Worm (Caenorhabditis elegans): ENCODE data around the gene unc-25.
A peak's percentile ranks its signal among the peaks of the same experiment; 100 is the strongest.

The unc-25 gene

ce11 chrIII:12904987-12905541 lies 37.4 kb upstream of the unc-25 start, which contains the start of gene cox-5A (continued):
- TF ChIP-seq atf-7 (tag; optimal IDR thresholded peaks at IDR 0.05) (peak; percentile 97), Y95B8A.8 (GFP tag; IDR thresholded peaks at IDR 0.05) (peak; percentile 98), Y79H2A.3 (GFP tag; conservative IDR thresholded peaks at IDR 0.05) (peak; percentile 88), tbx-9 (tag; optimal IDR thresholded peaks at IDR 0.05; ENCODE audit: borderline replicate concordance) (no peak), F57A8.1 (GFP tag; optimal IDR thresholded peaks at IDR 0.05) (no peak), nhr-90 (tag; optimal IDR thresholded peaks at IDR 0.05) (peak; percentile 79), T07F8.4 (tag; optimal IDR thresholded peaks at IDR 0.05) (peak; percentile 62), snpc-1.1 (tag; optimal IDR thresholded peaks at IDR 0.05; ENCODE audit: insufficient read depth) (peak; percentile 90), nfya-1 (tag; optimal IDR thresholded peaks at IDR 0.05; ENCODE audit: borderline replicate concordance, insufficient read depth) (no peak), xnd-1 (tag; optimal IDR thresholded peaks at IDR 0.05) (peak; percentile 75), F33H1.4 (GFP tag; IDR thresholded peaks at IDR 0.05) (peak; percentile 87), ekl-4 (GFP tag; IDR thresholded peaks at IDR 0.05) (peak; percentile 99), egrh-3 (GFP tag; IDR thresholded peaks at IDR 0.05) (peak; percentile 66; the same call in 1 of the 2 replicates), snpc-3.4 (tag; optimal IDR thresholded peaks at IDR 0.05) (peak; percentile 98), cebp-2 (GFP tag; IDR thresholded peaks at IDR 0.05) (0 out of 2 replicates have a peak, but pooled peaks have one; percentile 50), pbrm-1 (GFP tag; IDR thresholded peaks at IDR 0.05) (peak; percentile 99), B0336.3 (GFP tag; IDR thresholded peaks at IDR 0.05) (peak; percentile 99), hmg-1.2 (GFP tag; IDR thresholded peaks at IDR 0.05) (peak; percentile 92), chd-7 (tag; optimal IDR thresholded peaks at IDR 0.05) (peak; percentile 98), bed-2 (GFP tag; IDR thresholded peaks at IDR 0.05) (peak; percentile 79), unc-130 (GFP tag; optimal IDR thresholded peaks at IDR 0.05) (peak; percentile 87), hlh-26 (GFP tag; conservative IDR thresholded peaks at IDR 0.05) (no peak), nhr-120 (GFP tag; IDR thresholded peaks at IDR 0.05) (0 out of 2 replicates have a peak, but pooled peaks have one; percentile 61), mes-4 (tag; optimal IDR thresholded peaks at IDR 0.05) (peak; percentile 20), snpc-1.3 (tag; optimal IDR thresholded peaks at IDR 0.05; ENCODE audit: insufficient read depth) (peak; percentile 97), Y56A3A.18 (GFP tag; IDR thresholded peaks at IDR 0.05) (peak; percentile 94), K12H6.12 (tag; optimal IDR thresholded peaks at IDR 0.05) (peak; percentile 98), zim-3 (tag; optimal IDR thresholded peaks at IDR 0.05) (peak; percentile 81), F49E8.2 (tag; optimal IDR thresholded peaks at IDR 0.05; ENCODE audit: insufficient read depth) (peak; percentile 93), rpc-1 (optimal IDR thresholded peaks at IDR 0.05) (peak; percentile 38), rpc-1 (tag; optimal IDR thresholded peaks at IDR 0.05) (no peak), repo-1 (tag; optimal IDR thresholded peaks at IDR 0.05) (peak; percentile 99)

ce11 chrIII:12906611-12907037 lies 35.8 kb upstream of the unc-25 start:
- no peak for TF ChIP-seq ztf-25 (GFP tag; IDR thresholded peaks at IDR 0.05)
- TF ChIP-seq akir-1 (GFP tag; optimal IDR thresholded peaks at IDR 0.05) = no peak
- peak; percentile 75 for TF ChIP-seq repo-1 (tag; optimal IDR thresholded peaks at IDR 0.05)
- no peak for TF ChIP-seq mel-28 (tag; optimal IDR thresholded peaks at IDR 0.05; ENCODE audit: borderline replicate concordance)
- no peak for TF ChIP-seq F55B11.4 (tag; optimal IDR thresholded peaks at IDR 0.05; ENCODE audit: borderline replicate concordance, insufficient read depth)
- TF ChIP-seq ceh-27 (GFP tag; optimal IDR thresholded peaks at IDR 0.05) = no peak
- no peak for TF ChIP-seq T07F8.4 (tag; optimal IDR thresholded peaks at IDR 0.05)
- no peak for TF ChIP-seq nfya-1 (tag; optimal IDR thresholded peaks at IDR 0.05; ENCODE audit: borderline replicate concordance, insufficient read depth)
- no peak for TF ChIP-seq D2030.7 (GFP tag; IDR thresholded peaks at IDR 0.05)
- TF ChIP-seq aptf-2 (GFP tag; conservative IDR thresholded peaks at IDR 0.05) = no peak
- TF ChIP-seq ztf-22 (GFP tag; optimal IDR thresholded peaks at IDR 0.05) = no peak
- TF ChIP-seq nhr-179 (tag; optimal IDR thresholded peaks at IDR 0.05) = no peak
- TF ChIP-seq egl-18 (GFP tag; IDR thresholded peaks at IDR 0.05) = 0 out of 2 replicates have a peak, but pooled peaks have one; percentile 51
- TF ChIP-seq tlf-1 (GFP tag; optimal IDR thresholded peaks at IDR 0.05) = peak; percentile 78
- TF ChIP-seq F57A8.1 (GFP tag; optimal IDR thresholded peaks at IDR 0.05) = no peak
- no peak for TF ChIP-seq aptf-3 (GFP tag; IDR thresholded peaks at IDR 0.05)
- no peak for TF ChIP-seq F10E7.11 (tag; optimal IDR thresholded peaks at IDR 0.05)
- peak; percentile 86; the same call in 1 of the 2 replicates for TF ChIP-seq cebp-2 (GFP tag; IDR thresholded peaks at IDR 0.05)
- TF ChIP-seq egl-44 (GFP tag; IDR thresholded peaks at IDR 0.05) = no peak
- TF ChIP-seq gei-17 (GFP tag; optimal IDR thresholded peaks at IDR 0.05) = no peak

Data from whole organism, young adult.